Fruit fly (Drosophila melanogaster): Measurements from ENCODE around the gene CG12347.

Gene CG12347

dm6 chr3R:17934752-17935151 is 28.5 kb downstream of the CG12347 start:
- TF ChIP-seq Ets96B (tag; optimal IDR thresholded peaks at IDR 0.05), result peak; percentile 3
- peak; percentile 48; the same call in 1 of the 2 replicates for TF ChIP-seq CG15336 (GFP tag; IDR thresholded peaks at IDR 0.05)
- peak; percentile 35 for TF ChIP-seq Eip78C (GFP tag)
- TF ChIP-seq CG10631 (GFP tag; optimal IDR thresholded peaks at IDR 0.05), result peak; percentile 23
- TF ChIP-seq CG31627 (GFP tag; optimal IDR thresholded peaks at IDR 0.05), result no peak
- no peak for TF ChIP-seq Met (GFP tag; optimal IDR thresholded peaks at IDR 0.05)
- TF ChIP-seq CG3919 (GFP tag; optimal IDR thresholded peaks at IDR 0.05), result peak; percentile 11
- no peak for TF ChIP-seq topi (GFP tag; optimal IDR thresholded peaks at IDR 0.05)
- no peak for TF ChIP-seq CG7368 (GFP tag; optimal IDR thresholded peaks at IDR 0.05)
- no peak for TF ChIP-seq Blimp-1 (GFP tag; optimal IDR thresholded peaks at IDR 0.05)
- TF ChIP-seq CG6163 (GFP tag; IDR thresholded peaks at IDR 0.05), result peak; percentile 48; the same call in 2 of the 3 replicates
- TF ChIP-seq CG32006 (GFP tag; optimal IDR thresholded peaks at IDR 0.05), result peak; percentile 27
- TF ChIP-seq Hr4 (GFP tag; optimal IDR thresholded peaks at IDR 0.05), result peak; percentile 16
- TF ChIP-seq CG6276 (GFP tag; optimal IDR thresholded peaks at IDR 0.05), result peak; percentile 7
- TF ChIP-seq CG10669 (GFP tag; optimal IDR thresholded peaks at IDR 0.05), result peak; percentile 21
- TF ChIP-seq Ets21C (GFP tag; optimal IDR thresholded peaks at IDR 0.05), result no peak
- no peak for TF ChIP-seq Sox14 (GFP tag; optimal IDR thresholded peaks at IDR 0.05)
- TF ChIP-seq CG11294 (GFP tag; IDR thresholded peaks at IDR 0.05), result no peak
- TF ChIP-seq CG4318 (GFP tag; optimal IDR thresholded peaks at IDR 0.05), result no peak
- no peak for TF ChIP-seq Eip93F (GFP tag; optimal IDR thresholded peaks at IDR 0.05)
- peak; percentile 52; the same call in 2 of the 3 replicates for TF ChIP-seq CG8119 (GFP tag; IDR thresholded peaks at IDR 0.05)

dm6 chr3R:17938713-17939112 is 32.5 kb downstream of the CG12347 start:
- TF ChIP-seq Sox15 (GFP tag; optimal IDR thresholded peaks at IDR 0.05) (no peak), Hr38 (GFP tag; optimal IDR thresholded peaks at IDR 0.05) (no peak), dac (GFP tag; optimal IDR thresholded peaks at IDR 0.05) (no peak), CG7368 (GFP tag; optimal IDR thresholded peaks at IDR 0.05) (no peak), Eip75B (GFP tag; optimal IDR thresholded peaks at IDR 0.05) (no peak), eg (GFP tag; IDR thresholded peaks at IDR 0.05) (no peak), CG6854 (GFP tag; optimal IDR thresholded peaks at IDR 0.05) (no peak), fd59A (GFP tag; optimal IDR thresholded peaks at IDR 0.05) (no peak), CG31627 (GFP tag; optimal IDR thresholded peaks at IDR 0.05) (no peak), CG6276 (GFP tag; optimal IDR thresholded peaks at IDR 0.05) (no peak), CG8119 (GFP tag; IDR thresholded peaks at IDR 0.05) (no peak), CG8632 (GFP tag; optimal IDR thresholded peaks at IDR 0.05) (no peak), spab (GFP tag; optimal IDR thresholded peaks at IDR 0.05) (no peak), Eip93F (GFP tag; optimal IDR thresholded peaks at IDR 0.05) (no peak), Sox102F (GFP tag; optimal IDR thresholded peaks at IDR 0.05) (no peak), Ets96B (tag; optimal IDR thresholded peaks at IDR 0.05) (no peak), Hr39 (GFP tag; optimal IDR thresholded peaks at IDR 0.05) (no peak), CG3919 (GFP tag; optimal IDR thresholded peaks at IDR 0.05) (no peak), fd85E (GFP tag; optimal IDR thresholded peaks at IDR 0.05) (no peak), Smox (GFP tag; optimal IDR thresholded peaks at IDR 0.05) (no peak)

- TF ChIP-seq acj6 (GFP tag; optimal IDR thresholded peaks at IDR 0.05) (peak; percentile 65), Eip78C (GFP tag) (peak; percentile 81), CG10669 (GFP tag; optimal IDR thresholded peaks at IDR 0.05) (peak; percentile 30), CG8119 (GFP tag; IDR thresholded peaks at IDR 0.05) (peak; percentile 80), CG6854 (GFP tag; optimal IDR thresholded peaks at IDR 0.05) (no peak), CG34406 (GFP tag; optimal IDR thresholded peaks at IDR 0.05) (peak; percentile 39), Smox (GFP tag; optimal IDR thresholded peaks at IDR 0.05) (no peak), net (GFP tag; optimal IDR thresholded peaks at IDR 0.05) (peak; percentile 38), Blimp-1 (GFP tag; optimal IDR thresholded peaks at IDR 0.05) (no peak), eg (GFP tag; IDR thresholded peaks at IDR 0.05) (peak; percentile 62; the same call in 2 of the 3 replicates), Hr38 (GFP tag; optimal IDR thresholded peaks at IDR 0.05) (no peak), Eip75B (GFP tag; optimal IDR thresholded peaks at IDR 0.05) (peak; percentile 4), Sox15 (GFP tag; optimal IDR thresholded peaks at IDR 0.05) (no peak), CG9139 (GFP tag; optimal IDR thresholded peaks at IDR 0.05) (no peak), fd59A (GFP tag; optimal IDR thresholded peaks at IDR 0.05) (no peak), CG6792 (GFP tag; optimal IDR thresholded peaks at IDR 0.05) (peak; percentile 33), svp (GFP tag) (no peak), Eip93F (GFP tag; optimal IDR thresholded peaks at IDR 0.05) (no peak), ss (GFP tag; optimal IDR thresholded peaks at IDR 0.05) (peak in 1 of 2 experiments; percentile 10), cyc (GFP tag; optimal IDR thresholded peaks at IDR 0.05) (peak; percentile 20), Hr39 (GFP tag; optimal IDR thresholded peaks at IDR 0.05) (peak; percentile 10), CG16779 (tag; optimal IDR thresholded peaks at IDR 0.05) (peak; percentile 30), CG10631 (GFP tag; optimal IDR thresholded peaks at IDR 0.05) (peak; percentile 66), CG6276 (GFP tag; optimal IDR thresholded peaks at IDR 0.05) (peak; percentile 67), CG7368 (GFP tag; optimal IDR thresholded peaks at IDR 0.05) (peak; percentile 2), spab (GFP tag; optimal IDR thresholded peaks at IDR 0.05) (peak; percentile 6), dac (GFP tag; optimal IDR thresholded peaks at IDR 0.05) (peak; percentile 6), CG15336 (GFP tag; IDR thresholded peaks at IDR 0.05) (peak; percentile 79), topi (GFP tag; optimal IDR thresholded peaks at IDR 0.05) (peak; percentile 34), CG6163 (GFP tag; IDR thresholded peaks at IDR 0.05) (peak; percentile 81), CG6808 (GFP tag; optimal IDR thresholded peaks at IDR 0.05) (peak; percentile 27), CG1621 (tag; optimal IDR thresholded peaks at IDR 0.05) (peak; percentile 1)
Observed at dm6 chr3R:17941086-17941485, 34.8 kb downstream of the CG12347 start.
